Fruit fly (Drosophila melanogaster): Measurements from ENCODE around the gene PQBP1.

PQBP1 gene

DNA sequence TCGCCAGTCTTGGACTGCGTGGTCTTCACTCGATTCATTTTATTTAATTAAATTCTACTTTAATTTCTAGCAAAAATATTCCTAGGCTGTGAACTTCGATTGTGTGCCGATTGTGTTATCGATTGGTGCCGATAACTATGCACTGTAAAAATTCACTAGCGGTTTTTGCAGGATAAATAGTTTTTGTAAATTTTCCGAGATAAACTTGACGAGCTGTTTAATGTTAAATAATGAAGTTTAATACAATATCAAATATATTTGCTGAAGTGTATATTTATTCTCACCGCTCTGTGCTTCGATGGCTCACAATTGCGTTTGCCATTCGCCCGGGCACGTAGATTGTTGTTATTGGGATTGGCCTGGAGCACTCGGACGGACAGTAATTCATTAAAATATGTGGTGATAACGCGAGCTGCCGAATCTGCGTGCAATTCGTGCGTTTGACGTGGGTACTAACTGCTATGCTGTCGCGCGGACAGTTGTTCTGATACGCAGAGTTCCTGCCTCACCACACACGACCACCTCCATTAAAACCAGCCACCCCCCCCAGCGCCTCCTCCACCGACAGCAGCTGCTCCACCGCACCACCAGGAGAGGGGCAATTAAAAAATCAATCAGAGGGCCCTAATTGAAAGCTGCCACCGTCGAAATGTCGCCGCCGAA lies 40.6 kb upstream of the PQBP1 start, which contains the start of the genes EMC6 and Hr96 (continued):
- TF ChIP-seq CG15073 (GFP tag; optimal IDR thresholded peaks at IDR 0.05), result peak; percentile 54
- peak; percentile 66 for TF ChIP-seq CG31365 (tag; optimal IDR thresholded peaks at IDR 0.05)
- TF ChIP-seq pfk (GFP tag; optimal IDR thresholded peaks at IDR 0.05), result peak; percentile 29
- TF ChIP-seq emc (GFP tag; optimal IDR thresholded peaks at IDR 0.05), result peak; percentile 82
- peak; percentile 87 for TF ChIP-seq CG6175 (GFP tag; IDR thresholded peaks at IDR 0.05)
- TF ChIP-seq bbx (GFP tag; IDR thresholded peaks at IDR 0.05; ENCODE audit: partially characterized antibody), result peak; percentile 59
- peak; percentile 97 for TF ChIP-seq CG9932 (GFP tag; IDR thresholded peaks at IDR 0.05)
- TF ChIP-seq maf-S (GFP tag; optimal IDR thresholded peaks at IDR 0.05), result peak; percentile 91
- peak; percentile 76 for TF ChIP-seq kni (GFP tag; optimal IDR thresholded peaks at IDR 0.05)
- peak; percentile 78 for TF ChIP-seq Elba2 (GFP tag; optimal IDR thresholded peaks at IDR 0.05)
- peak; percentile 90 for TF ChIP-seq CG11504 (tag; optimal IDR thresholded peaks at IDR 0.05)
- peak; percentile 83 for TF ChIP-seq CG6683 (GFP tag; optimal IDR thresholded peaks at IDR 0.05)
- TF ChIP-seq CG17361 (GFP tag; IDR thresholded peaks at IDR 0.05), result peak; percentile 93
- peak; percentile 99 for TF ChIP-seq Med (GFP tag)
- TF ChIP-seq CG8089 (GFP tag; optimal IDR thresholded peaks at IDR 0.05), result peak; percentile 86
- peak; percentile 86 for TF ChIP-seq nerfin-1 (tag; optimal IDR thresholded peaks at IDR 0.05)
- peak; percentile 90 for TF ChIP-seq dmrt11E (tag; optimal IDR thresholded peaks at IDR 0.05)
- TF ChIP-seq Hsf (GFP tag; optimal IDR thresholded peaks at IDR 0.05), result peak; percentile 96
- peak; percentile 93 for TF ChIP-seq Oaz (GFP tag; IDR thresholded peaks at IDR 0.05)
- peak; percentile 90 for TF ChIP-seq onecut (GFP tag; IDR thresholded peaks at IDR 0.05)
- TF ChIP-seq bigmax (GFP tag; optimal IDR thresholded peaks at IDR 0.05), result peak; percentile 30
- TF ChIP-seq CG17612 (GFP tag; IDR thresholded peaks at IDR 0.05), result peak; percentile 81
- peak; percentile 96 for TF ChIP-seq Xrp1 (GFP tag; IDR thresholded peaks at IDR 0.05)
- peak; percentile 96 for TF ChIP-seq Max (GFP tag; optimal IDR thresholded peaks at IDR 0.05)
- peak; percentile 63 for TF ChIP-seq CG10431 (GFP tag; optimal IDR thresholded peaks at IDR 0.05)
- TF ChIP-seq cg (GFP tag; optimal IDR thresholded peaks at IDR 0.05), result no peak
- TF ChIP-seq nom (GFP tag; optimal IDR thresholded peaks at IDR 0.05), result peak; percentile 80
- TF ChIP-seq CG4328 (GFP tag; optimal IDR thresholded peaks at IDR 0.05), result peak; percentile 87
- peak; percentile 66 for TF ChIP-seq gfzf (GFP tag; optimal IDR thresholded peaks at IDR 0.05)
- TF ChIP-seq bsh (GFP tag; optimal IDR thresholded peaks at IDR 0.05), result peak; percentile 61 to 95
- TF ChIP-seq CG13424 (tag; optimal IDR thresholded peaks at IDR 0.05), result peak; percentile 94
- TF ChIP-seq Neu2 (GFP tag; optimal IDR thresholded peaks at IDR 0.05; ENCODE audit: borderline replicate concordance), result peak; percentile 32
- peak; percentile 81 for TF ChIP-seq CG11696 (GFP tag; IDR thresholded peaks at IDR 0.05)
- TF ChIP-seq HmgD (GFP tag; optimal IDR thresholded peaks at IDR 0.05), result peak; percentile 55
- peak; percentile 86 for TF ChIP-seq CG6813 (GFP tag; optimal IDR thresholded peaks at IDR 0.05)
- peak; percentile 54 for TF ChIP-seq CTCF (GFP tag; optimal IDR thresholded peaks at IDR 0.05)
- TF ChIP-seq jigr1 (GFP tag; IDR thresholded peaks at IDR 0.05), result peak; percentile 62; the same call in 2 of the 3 replicates
- TF ChIP-seq CG4707 (GFP tag; optimal IDR thresholded peaks at IDR 0.05), result peak; percentile 72
- peak; percentile 92 for TF ChIP-seq CG32772 (GFP tag; IDR thresholded peaks at IDR 0.05)
- TF ChIP-seq CG15479 (GFP tag; optimal IDR thresholded peaks at IDR 0.05), result no peak
- peak; percentile 94 for TF ChIP-seq phol (tag; optimal IDR thresholded peaks at IDR 0.05)
- TF ChIP-seq Adf1 (GFP tag; IDR thresholded peaks at IDR 0.05), result peak; percentile 78
- peak; percentile 40 for TF ChIP-seq inv (GFP tag; IDR thresholded peaks at IDR 0.05; ENCODE audit: partially characterized antibody)
- peak; percentile 92 for TF ChIP-seq PHDP (tag; optimal IDR thresholded peaks at IDR 0.05)
- TF ChIP-seq CG12299 (tag; optimal IDR thresholded peaks at IDR 0.05), result peak; percentile 90
- TF ChIP-seq CG5245 (GFP tag; optimal IDR thresholded peaks at IDR 0.05), result peak; percentile 89
- peak; percentile 93 for TF ChIP-seq CG17328 (GFP tag; IDR thresholded peaks at IDR 0.05)
- TF ChIP-seq ham (GFP tag; IDR thresholded peaks at IDR 0.05), result peak; percentile 84
- peak; percentile 93 for TF ChIP-seq so (GFP tag; IDR thresholded peaks at IDR 0.05)
- TF ChIP-seq yki (optimal IDR thresholded peaks at IDR 0.05), result no peak

Data from whole organism, embryonic.